Worm (Caenorhabditis elegans): ENCODE measurements around the gene tbh-1.

DNA sequence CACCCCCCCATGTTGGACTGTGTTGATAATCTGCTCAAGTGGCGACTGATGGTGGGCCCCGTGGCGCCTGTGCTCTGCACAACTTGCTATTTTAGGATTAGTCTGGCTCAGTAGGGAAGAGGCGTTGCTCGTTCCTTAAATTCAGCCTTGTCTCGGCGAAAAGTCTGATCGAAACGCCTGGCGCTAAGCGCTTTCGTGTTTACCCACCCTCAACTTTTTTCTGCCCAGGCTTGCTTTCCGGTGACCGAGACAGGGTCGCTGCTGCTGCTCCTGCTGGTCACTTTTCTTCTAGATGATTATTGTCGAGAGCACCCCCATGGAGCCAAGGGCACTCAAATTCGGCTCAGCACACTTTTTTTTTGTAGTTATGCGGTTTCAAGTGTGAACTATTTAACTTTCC is 9.9 kb upstream of the tbh-1 start:
- no peak for TF ChIP-seq ama-1 (optimal IDR thresholded peaks at IDR 0.05)
- TF ChIP-seq ama-1 (GFP tag; optimal IDR thresholded peaks at IDR 0.05): no peak
- TF ChIP-seq lsy-27 (tag; optimal IDR thresholded peaks at IDR 0.05; ENCODE audit: borderline replicate concordance, insufficient read depth): no peak
